Worm (Caenorhabditis elegans): Measurements from ENCODE around the gene ZK632.2.
"Not testable (repeated sequence)": the region's sequence is repeated elsewhere in the genome, so short reads cannot be mapped to it uniquely, and the experiment has no call there.

The ZK632.2 gene

ce11 chrIII:9843715-9844114 lies 44.8 kb downstream of the ZK632.2 start, which contains the start of gene K11H3.5:
TSS of gene K11H3.5 (plus strand) at chrIII:9843768.
- TF ChIP-seq nhr-28 (tag; optimal IDR thresholded peaks at IDR 0.05) (peak; percentile 35), ama-1 (optimal IDR thresholded peaks at IDR 0.05) (no peak), daf-16 (GFP tag; optimal IDR thresholded peaks at IDR 0.05) (no peak), daf-16 (tag; optimal IDR thresholded peaks at IDR 0.05) (peak; percentile 2), aha-1 (tag) (peak; percentile 68), egl-43 (GFP tag; IDR thresholded peaks at IDR 0.05) (no peak)

- TF ChIP-seq R02D3.7 (tag; optimal IDR thresholded peaks at IDR 0.05) (no peak), zip-2 (tag; optimal IDR thresholded peaks at IDR 0.05) (no peak), aly-2 (tag; optimal IDR thresholded peaks at IDR 0.05) (no peak), madf-5 (GFP tag; IDR thresholded peaks at IDR 0.05) (no peak), hlh-11 (tag; optimal IDR thresholded peaks at IDR 0.05) (no peak), F37D6.2 (tag; optimal IDR thresholded peaks at IDR 0.05) (no peak), ama-1 (optimal IDR thresholded peaks at IDR 0.05) (no peak), mxl-3 (GFP tag; optimal IDR thresholded peaks at IDR 0.05) (no peak), ces-1 (GFP tag; optimal IDR thresholded peaks at IDR 0.05) (no peak), egl-43 (GFP tag; IDR thresholded peaks at IDR 0.05) (no peak), cey-2 (tag; optimal IDR thresholded peaks at IDR 0.05; ENCODE audit: borderline replicate concordance, insufficient read depth) (no peak), F44E2.7 (GFP tag; IDR thresholded peaks at IDR 0.05) (no peak), ztf-11 (tag; optimal IDR thresholded peaks at IDR 0.05) (no peak), lin-39 (tag; optimal IDR thresholded peaks at IDR 0.05) (no peak), nhr-111 (GFP tag; optimal IDR thresholded peaks at IDR 0.05) (no peak), dmd-6 (GFP tag; IDR thresholded peaks at IDR 0.05) (no peak), daf-16 (GFP tag; optimal IDR thresholded peaks at IDR 0.05) (no peak), daf-16 (tag; optimal IDR thresholded peaks at IDR 0.05) (no peak), nhr-77 (tag; optimal IDR thresholded peaks at IDR 0.05) (no peak)
Observed at ce11 chrIII:9846093-9846492, 47.2 kb downstream of the ZK632.2 start, which contains the start of gene K11H3.2. TSS of gene K11H3.2 (plus strand) at chrIII:9846393.

- TF ChIP-seq dve-1 (tag; optimal IDR thresholded peaks at IDR 0.05; ENCODE audit: insufficient read depth): peak; percentile 33
- peak; percentile 36 for TF ChIP-seq hlh-30 (tag; optimal IDR thresholded peaks at IDR 0.05; ENCODE audit: insufficient read depth)
- peak; percentile 86 for TF ChIP-seq lin-38 (GFP tag; IDR thresholded peaks at IDR 0.05)
- TF ChIP-seq lsy-2 (tag; optimal IDR thresholded peaks at IDR 0.05): peak in 1 of 2 experiments; percentile 74
- TF ChIP-seq gei-8 (GFP tag; optimal IDR thresholded peaks at IDR 0.05): no peak
- peak; percentile 19; the same call in 1 of the 2 replicates for TF ChIP-seq dmd-6 (GFP tag; IDR thresholded peaks at IDR 0.05)
- TF ChIP-seq arid-1 (GFP tag; conservative IDR thresholded peaks at IDR 0.05): no peak
- TF ChIP-seq F49E8.2 (tag; optimal IDR thresholded peaks at IDR 0.05; ENCODE audit: borderline replicate concordance): no peak
Observed at ce11 chrIII:9848083-9848482, 49.2 kb downstream of the ZK632.2 start, which contains the start of gene mrpl-36. TSS of gene mrpl-36 (minus strand) at chrIII:9848116.

ce11 chrIII:9848603-9849002 lies 49.7 kb downstream of the ZK632.2 start:
- TF ChIP-seq hif-1 (tag; optimal IDR thresholded peaks at IDR 0.05) (no peak), mxl-3 (GFP tag; optimal IDR thresholded peaks at IDR 0.05) (no peak), dpl-1 (GFP tag; optimal IDR thresholded peaks at IDR 0.05) (peak; percentile 43), mes-2 (tag; optimal IDR thresholded peaks at IDR 0.05; ENCODE audit: poor library complexity, severe bottlenecking) (peak; percentile 38)

- peak; percentile 28; the same call in 1 of the 2 replicates for TF ChIP-seq lin-1 (GFP tag; IDR thresholded peaks at IDR 0.05)
- TF ChIP-seq madf-5 (GFP tag; IDR thresholded peaks at IDR 0.05): 0 out of 4 replicates have a peak, but pooled peaks of 1 of the 2 experiments have one; percentile 17
- TF ChIP-seq arid-1 (GFP tag; conservative IDR thresholded peaks at IDR 0.05): peak; percentile 63; the same call in 1 of the 2 replicates
- TF ChIP-seq D1046.2 (GFP tag; IDR thresholded peaks at IDR 0.05): peak; percentile 59; the same call in 1 of the 2 replicates
- peak; percentile 47; the same call in 1 of the 2 replicates for TF ChIP-seq mdt-29 (GFP tag; IDR thresholded peaks at IDR 0.05)
- TF ChIP-seq madf-9 (GFP tag; conservative IDR thresholded peaks at IDR 0.05): 0 out of 2 replicates have a peak, but pooled peaks have one; percentile 42
- peak; percentile 86 for TF ChIP-seq lin-38 (GFP tag; IDR thresholded peaks at IDR 0.05)
- TF ChIP-seq pha-4 (GFP tag; IDR thresholded peaks at IDR 0.05): peak; percentile 60; the same call in 1 of the 2 replicates
- TF ChIP-seq pha-4 (tag; optimal IDR thresholded peaks at IDR 0.05): not testable (repeated sequence)
- TF ChIP-seq hmg-1.1 (GFP tag; IDR thresholded peaks at IDR 0.05): peak; percentile 51; the same call in 1 of the 2 replicates
- peak; percentile 66; the same call in 1 of the 2 replicates for TF ChIP-seq dmd-8 (GFP tag; IDR thresholded peaks at IDR 0.05)
- peak; percentile 54; the same call in 1 of the 2 replicates for TF ChIP-seq F26F4.8 (GFP tag; conservative IDR thresholded peaks at IDR 0.05)
- 0 out of 2 replicates have a peak, but pooled peaks have one; percentile 31 for TF ChIP-seq tra-1 (GFP tag; IDR thresholded peaks at IDR 0.05)
- TF ChIP-seq lim-7 (GFP tag; IDR thresholded peaks at IDR 0.05): peak; percentile 73
- TF ChIP-seq ZK337.2 (GFP tag; IDR thresholded peaks at IDR 0.05): 0 out of 2 replicates have a peak, but pooled peaks have one; percentile 48
Observed at ce11 chrIII:9849111-9849510, 50.2 kb downstream of the ZK632.2 start.

All from whole organism, L4 larva.